Fruit fly (Drosophila melanogaster) whole organism, embryonic: Measurements from ENCODE around the gene Mf.
A peak's percentile ranks its signal among the peaks of the same experiment; 100 is the strongest.

ENCODE experiments used
- Adf1 ChIP-seq: fragments of 200-800 bp; sonication (Bioruptor generic); IDR thresholded peaks from 2 replicates; pipeline ENCODE4 v1.3.6; 2022; ENCODE audit warnings: missing biosample characterization, missing genetic modification characterization
- CG10321 ChIP-seq: fragments of 200-800 bp; sonication (Bioruptor generic); IDR thresholded peaks from 2 replicates; pipeline ENCODE4 v1.3.6; 2022; ENCODE audit warnings: missing biosample characterization, missing genetic modification characterization
- CG10543 ChIP-seq: fragments of 200-800 bp; sonication (Bioruptor generic); optimal IDR thresholded peaks from 3 replicates; lab custom pipeline; 2017; ENCODE audit warnings: missing biosample characterization, mild to moderate bottlenecking, missing genetic modification characterization, moderate library complexity
- CG12769 ChIP-seq: fragments of 200-800 bp; sonication (Bioruptor generic); optimal IDR thresholded peaks from 2 replicates; lab custom pipeline; 2019; ENCODE audit warnings: missing biosample characterization, mild to moderate bottlenecking, missing genetic modification characterization, moderate library complexity
- CG13894 ChIP-seq: fragments of 200-800 bp; sonication (Bioruptor generic); optimal IDR thresholded peaks from 3 replicates; lab custom pipeline; 2018; ENCODE audit warnings: missing biosample characterization, mild to moderate bottlenecking, missing genetic modification characterization, moderate library complexity
- CG15269 ChIP-seq: fragments of 200-800 bp; sonication (Bioruptor generic); optimal IDR thresholded peaks from 2 replicates; lab custom pipeline; 2018; ENCODE audit warnings: missing biosample characterization, mild to moderate bottlenecking, missing genetic modification characterization, moderate library complexity
- CG1529 ChIP-seq: fragments of 200-800 bp; sonication (Bioruptor generic); optimal IDR thresholded peaks from 3 replicates; lab custom pipeline; 2018; ENCODE audit warnings: missing biosample characterization, missing genetic modification characterization
- CG15696 ChIP-seq: fragments of 200-800 bp; sonication (Bioruptor generic); optimal IDR thresholded peaks from 2 replicates; lab custom pipeline; 2019; ENCODE audit warnings: missing biosample characterization, mild to moderate bottlenecking, missing genetic modification characterization, moderate library complexity
- CG1647 ChIP-seq: fragments of 200-800 bp; sonication (Bioruptor generic); optimal IDR thresholded peaks from 3 replicates; lab custom pipeline; 2016; ENCODE audit warnings: missing biosample characterization, missing genetic modification characterization
- CG2199 ChIP-seq: fragments of 200-800 bp; sonication (Bioruptor generic); IDR thresholded peaks from 3 replicates; pipeline ENCODE4 v1.3.6; 2022; ENCODE audit warnings: missing biosample characterization, missing genetic modification characterization
- CG6654 ChIP-seq: fragments of 200-800 bp; sonication (Bioruptor generic); optimal IDR thresholded peaks from 2 replicates; lab custom pipeline; 2017; ENCODE audit warnings: missing biosample characterization, mild to moderate bottlenecking, missing genetic modification characterization
- CG6813 ChIP-seq: fragments of 200-800 bp; sonication (Bioruptor generic); optimal IDR thresholded peaks from 2 replicates; lab custom pipeline; 2017; ENCODE audit warnings: missing biosample characterization, missing genetic modification characterization, mild to moderate bottlenecking, moderate library complexity, missing genetic modification reagents
- CG8281 ChIP-seq: fragments of 200-800 bp; sonication (Bioruptor generic); optimal IDR thresholded peaks from 2 replicates; lab custom pipeline; 2018; ENCODE audit warnings: missing biosample characterization, mild to moderate bottlenecking, missing genetic modification characterization, moderate library complexity
- Deaf1 ChIP-seq: fragments of 200-800 bp; optimal IDR thresholded peaks from 3 replicates; lab custom pipeline; 2019; ENCODE audit warnings: missing biosample characterization, mild to moderate bottlenecking, missing genetic modification characterization, moderate library complexity
- Ets65A ChIP-seq: fragments of 200-800 bp; sonication (Bioruptor generic); peaks from one replicate; lab custom pipeline; 2016; ENCODE audit warnings: missing biosample characterization, missing genetic modification characterization
- Gsc ChIP-seq: fragments of 200-800 bp; sonication (Bioruptor generic); IDR thresholded peaks from 2 replicates; pipeline ENCODE4 v1.3.6; 2022; ENCODE audit warnings: missing biosample characterization, missing genetic modification characterization
- HmgZ ChIP-seq: fragments of 200-800 bp; sonication (Bioruptor generic); optimal IDR thresholded peaks from 2 replicates; lab custom pipeline; 2018; ENCODE audit warnings: missing biosample characterization, mild to moderate bottlenecking, missing genetic modification characterization
- Hr78 ChIP-seq, 2 experiments: fragments of 200-800 bp in 1 of 2; fragments of >200 bp in 1 of 2; sonication (Bioruptor generic) in 1 of 2; optimal IDR thresholded peaks; 2 replicates each; lab custom pipeline; 2017 to 2019; ENCODE audit warnings: missing biosample characterization in 2 of 2, missing genetic modification characterization in 2 of 2, mild to moderate bottlenecking in 1 of 2, moderate library complexity in 1 of 2
- Jarid2 ChIP-seq: fragments of 200-800 bp; sonication (Bioruptor generic); optimal IDR thresholded peaks from 3 replicates; lab custom pipeline; 2017; ENCODE audit warnings: mild to moderate bottlenecking, missing biosample characterization, missing genetic modification reagents, missing genetic modification characterization
- MESR4 ChIP-seq: fragments of 200-800 bp; sonication (Bioruptor generic); optimal IDR thresholded peaks from 2 replicates; lab custom pipeline; 2018; ENCODE audit warnings: missing biosample characterization, mild to moderate bottlenecking, missing genetic modification characterization, moderate library complexity
- Mrtf ChIP-seq: fragments of 200-800 bp; sonication (Bioruptor generic); IDR thresholded peaks from 3 replicates; pipeline ENCODE4 v1.3.6; 2022; ENCODE audit warnings: missing biosample characterization, missing genetic modification characterization
- NC2α ChIP-seq: fragments of 200-800 bp; sonication (Bioruptor generic); optimal IDR thresholded peaks from 2 replicates; lab custom pipeline; 2016; ENCODE audit warnings: missing biosample characterization, missing genetic modification characterization
- Stat92E ChIP-seq, 3 experiments: fragments of >200 bp in 2 of 3; fragments of 200-800 bp in 1 of 3; sonication (Bioruptor generic) in 1 of 3; optimal IDR thresholded peaks; 2 replicates each; lab custom pipeline; 2017 to 2019; ENCODE audit warnings: missing biosample characterization in 3 of 3, missing genetic modification characterization in 3 of 3, mild to moderate bottlenecking in 1 of 3, moderate library complexity in 1 of 3
- bowl ChIP-seq: fragments of 200-800 bp; sonication (Bioruptor generic); IDR thresholded peaks from 2 replicates; pipeline ENCODE4 v1.3.6; 2022; ENCODE audit warnings: missing biosample characterization, missing genetic modification characterization
- br ChIP-seq: fragments of >200 bp; optimal IDR thresholded peaks from 2 replicates; lab custom pipeline; 2017
- btn ChIP-seq: fragments of 200-800 bp; sonication (Bioruptor generic); optimal IDR thresholded peaks from 2 replicates; lab custom pipeline; 2016; ENCODE audit warnings: missing biosample characterization, missing genetic modification characterization
- corto ChIP-seq: fragments of 200-800 bp; sonication (Bioruptor generic); optimal IDR thresholded peaks from 2 replicates; lab custom pipeline; 2016; ENCODE audit warnings: missing biosample characterization, mild to moderate bottlenecking, missing genetic modification characterization, moderate library complexity
- crol ChIP-seq: fragments of 200-800 bp; sonication (Bioruptor generic); IDR thresholded peaks from 2 replicates; pipeline ENCODE4 v1.3.6; 2022; ENCODE audit warnings: missing biosample characterization, missing genetic modification characterization
- cwo ChIP-seq: fragments of 200-800 bp; sonication (Bioruptor generic); optimal IDR thresholded peaks from 3 replicates; lab custom pipeline; 2017; ENCODE audit warnings: missing biosample characterization, missing genetic modification characterization, mild to moderate bottlenecking, moderate library complexity, missing genetic modification reagents
- danr ChIP-seq: fragments of 200-800 bp; sonication (Bioruptor generic); IDR thresholded peaks from 2 replicates; pipeline ENCODE4 v1.3.6; 2022; ENCODE audit warnings: missing biosample characterization, missing genetic modification characterization
- disco-r ChIP-seq: fragments of 200-800 bp; sonication (Bioruptor generic); optimal IDR thresholded peaks from 2 replicates; lab custom pipeline; 2016; ENCODE audit warnings: missing biosample characterization, missing genetic modification characterization
- eve ChIP-seq, 2 experiments: fragments of >200 bp; optimal IDR thresholded peaks; 2 replicates each; lab custom pipeline; 2017; ENCODE audit warnings: missing biosample characterization in 2 of 2, missing genetic modification characterization in 2 of 2
- gce ChIP-seq: fragments of 200-800 bp; sonication (Bioruptor generic); IDR thresholded peaks from 3 replicates; pipeline ENCODE4 v1.3.6; 2022; ENCODE audit warnings: missing biosample characterization, missing genetic modification characterization
- gro ChIP-seq: fragments of 200-800 bp; sonication (Bioruptor generic); optimal IDR thresholded peaks from 2 replicates; lab custom pipeline; 2016; ENCODE audit warnings: missing biosample characterization, missing genetic modification characterization
- hkb ChIP-seq, 2 experiments: fragments of 200-800 bp in 1 of 2; fragments of >200 bp in 1 of 2; sonication (Bioruptor generic) in 1 of 2; IDR thresholded peaks in 1 of 2; optimal IDR thresholded peaks in 1 of 2; 2 replicates each; pipeline versions ENCODE4 v1.3.6 to Lab custom; 2017 to 2022; ENCODE audit warnings: missing biosample characterization in 1 of 2, missing genetic modification characterization in 1 of 2
- onecut ChIP-seq: fragments of 200-800 bp; sonication (Bioruptor generic); IDR thresholded peaks from 2 replicates; pipeline ENCODE4 v1.3.6; 2022; ENCODE audit warnings: missing biosample characterization, missing genetic modification characterization
- pho ChIP-seq: fragments of 200-800 bp; sonication (Bioruptor generic); optimal IDR thresholded peaks from 2 replicates; lab custom pipeline; 2016; ENCODE audit warnings: missing biosample characterization, missing genetic modification characterization
- psq ChIP-seq: fragments of 200-800 bp; sonication (Bioruptor generic); optimal IDR thresholded peaks from 2 replicates; lab custom pipeline; 2017; ENCODE audit warnings: missing biosample characterization, missing genetic modification characterization
- pum ChIP-seq: fragments of 200-800 bp; sonication (Bioruptor generic); optimal IDR thresholded peaks from 2 replicates; lab custom pipeline; 2016; ENCODE audit warnings: missing biosample characterization, missing genetic modification characterization
- ranshi ChIP-seq: fragments of 200-800 bp; sonication (Bioruptor generic); IDR thresholded peaks from 2 replicates; pipeline ENCODE4 v1.3.6; 2022; ENCODE audit warnings: missing biosample characterization, missing genetic modification characterization
- run ChIP-seq: fragments of 200-800 bp; sonication (Bioruptor generic); optimal IDR thresholded peaks from 3 replicates; lab custom pipeline; 2018; ENCODE audit warnings: missing biosample characterization, mild to moderate bottlenecking, missing genetic modification characterization
- sd ChIP-seq: fragments of 200-800 bp; sonication (Bioruptor generic); optimal IDR thresholded peaks from 3 replicates; lab custom pipeline; 2018; ENCODE audit warnings: missing biosample characterization, mild to moderate bottlenecking, missing genetic modification characterization, moderate library complexity
- sens ChIP-seq: fragments of 200-800 bp; sonication (Bioruptor generic); peaks from one replicate; lab custom pipeline; 2016; ENCODE audit warnings: missing biosample characterization, missing genetic modification characterization
- sr ChIP-seq: fragments of 200-800 bp; sonication (Bioruptor generic); IDR thresholded peaks from 3 replicates; pipeline ENCODE4 v1.3.6; 2022; ENCODE audit warnings: missing biosample characterization, missing genetic modification characterization
- z ChIP-seq: fragments of 200-800 bp; sonication (Bioruptor generic); IDR thresholded peaks from 3 replicates; pipeline ENCODE4 v1.3.6; 2022; ENCODE audit warnings: missing biosample characterization, missing genetic modification characterization

The Mf gene

DNA sequence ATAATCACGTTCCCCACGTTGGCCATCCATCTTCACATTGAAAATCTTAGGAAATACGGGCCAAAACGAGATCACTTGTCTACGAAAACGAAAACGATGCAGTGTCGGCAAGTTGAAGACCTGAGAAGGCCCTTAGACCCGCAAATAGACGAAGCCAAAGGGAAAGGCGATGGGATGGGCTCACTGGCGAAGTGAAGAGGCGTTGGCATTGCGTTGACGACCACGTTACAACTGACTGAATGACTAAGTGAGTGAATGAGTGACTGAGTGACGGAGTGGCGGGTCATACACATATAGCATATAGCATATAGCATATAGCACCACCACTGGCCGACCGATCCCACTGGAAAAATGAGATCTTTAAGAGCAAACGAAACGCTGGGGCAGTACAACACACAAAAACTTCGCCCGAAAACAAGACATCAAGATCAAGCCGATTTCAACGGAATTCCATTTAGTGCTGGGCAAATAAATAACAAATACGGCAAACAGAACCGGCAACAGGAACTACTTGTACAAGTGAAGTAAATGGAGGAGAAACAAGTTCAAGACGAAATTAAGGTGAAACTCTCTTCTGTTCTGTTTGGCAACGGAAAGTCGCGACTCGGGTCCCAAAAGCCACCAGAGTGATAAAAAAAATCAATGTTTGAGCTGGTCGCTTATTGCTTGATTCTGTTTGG, 58.1 kb downstream of the Mf start:
- TF ChIP-seq gro (GFP tag; lab: Kevin White, UChicago) (no peak), Hr78 (GFP tag; optimal IDR thresholded peaks at IDR 0.05; lab: Kevin White, UChicago) (peak in 1 of 2 experiments; percentile 49), Ets65A (GFP tag; lab: Kevin White, UChicago) (peak; percentile 10), CG6813 (GFP tag; lab: Kevin White, UChicago) (no peak), disco-r (no peak), corto (GFP tag; lab: Kevin White, UChicago) (no peak), sr (peak; percentile 95), CG8281 (peak; percentile 99), Stat92E (GFP tag; optimal IDR thresholded peaks at IDR 0.05; lab: Kevin White, UChicago) (peak in 1 of 3 experiments; percentile 83), CG15696 (tag; lab: Kevin White, UChicago) (peak; percentile 5), CG12769 (peak; percentile 92), NC2α (GFP tag; lab: Kevin White, UChicago) (no peak), sd (tag; lab: Kevin White, UChicago) (peak; percentile 11), Deaf1 (peak; percentile 18), CG13894 (tag; lab: Kevin White, UChicago) (peak; percentile 90), CG10321 (GFP tag; lab: Robert Waterston, UW) (0 out of 2 replicates have a peak, but pooled peaks have one; percentile 18), hkb (optimal IDR thresholded peaks at IDR 0.05; lab: Kevin White, UChicago) (no peak), hkb (GFP tag; IDR thresholded peaks at IDR 0.05; lab: Robert Waterston, UW) (0 out of 2 replicates have a peak, but pooled peaks have one; percentile 12), CG10543 (GFP tag; lab: Kevin White, UChicago) (peak; percentile 22), gce (GFP tag; lab: Robert Waterston, UW) (0 out of 3 replicates have a peak, but pooled peaks have one; percentile 5), CG15269 (tag; lab: Kevin White, UChicago) (peak; percentile 15), br (lab: Kevin White, UChicago) (no peak), crol (GFP tag; lab: Robert Waterston, UW) (peak; percentile 27; the same call in 1 of the 2 replicates)
- TF ChIP-seq, all 482 proteins: peak for 16

DNA sequence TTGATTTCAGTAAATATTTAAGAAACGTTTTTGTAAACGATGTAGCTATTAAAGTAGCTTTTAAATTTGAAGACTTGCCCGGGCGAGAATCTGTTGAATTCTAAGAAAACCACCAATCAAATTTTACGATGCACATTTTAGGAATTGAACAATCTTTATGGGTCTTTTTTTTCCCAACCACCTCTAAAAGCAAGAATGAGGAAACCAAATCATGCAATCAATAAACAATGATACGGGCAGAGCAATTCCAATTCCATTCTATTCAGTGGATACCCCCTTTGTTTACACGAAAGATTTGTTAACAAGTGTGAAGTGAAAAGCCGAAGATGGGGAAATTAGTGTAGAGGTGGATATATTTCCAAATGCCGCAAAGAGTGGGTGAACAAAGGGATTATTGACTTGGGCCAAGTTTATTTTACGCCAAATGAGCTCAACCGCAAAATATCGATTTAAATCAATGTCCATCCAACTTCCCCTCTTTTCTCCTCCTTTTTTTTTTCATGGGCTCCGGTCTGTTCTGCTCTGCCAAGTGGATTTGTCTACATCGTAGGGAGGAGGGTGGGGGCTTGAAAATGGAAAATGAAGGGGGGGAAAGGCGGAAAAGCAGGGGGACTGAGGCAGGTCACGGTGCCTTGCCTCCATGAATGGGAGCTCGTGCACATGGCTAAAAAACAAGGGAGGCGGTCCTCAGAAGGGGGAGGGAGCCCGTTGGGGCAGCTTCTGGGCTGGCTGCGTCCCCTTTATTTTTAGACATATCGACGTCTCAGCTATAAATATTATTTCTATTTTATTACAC, 59.5 kb downstream of the Mf start:
- TF ChIP-seq Hr78 (GFP tag; optimal IDR thresholded peaks at IDR 0.05; lab: Kevin White, UChicago) (peak in 1 of 2 experiments; percentile 38), cwo (GFP tag; lab: Kevin White, UChicago) (peak; percentile 30), danr (GFP tag; lab: Robert Waterston, UW) (no peak), CG6654 (no peak), Mrtf (0 out of 3 replicates have a peak, but pooled peaks have one; percentile 15), psq (GFP tag; lab: Kevin White, UChicago) (no peak), eve (GFP tag; optimal IDR thresholded peaks at IDR 0.05; lab: Kevin White, UChicago) (peak in 1 of 2 experiments; percentile 56), onecut (GFP tag; lab: Robert Waterston, UW) (0 out of 2 replicates have a peak, but pooled peaks have one; percentile 26), MESR4 (GFP tag; lab: Kevin White, UChicago) (no peak), bowl (no peak), run (tag; lab: Kevin White, UChicago) (peak; percentile 59), Ets65A (GFP tag; lab: Kevin White, UChicago) (no peak), CG2199 (GFP tag; lab: Robert Waterston, UW) (0 out of 3 replicates have a peak, but pooled peaks have one; percentile 47), CG1529 (GFP tag; lab: Kevin White, UChicago) (no peak), ranshi (0 out of 2 replicates have a peak, but pooled peaks have one; percentile 8), CG12769 (peak; percentile 10), Jarid2 (GFP tag; lab: Kevin White, UChicago) (no peak), Adf1 (peak; percentile 15; the same call in 1 of the 2 replicates), sd (tag; lab: Kevin White, UChicago) (peak; percentile 38), z (GFP tag; lab: Robert Waterston, UW) (0 out of 3 replicates have a peak, but pooled peaks have one; percentile 25), crol (GFP tag; lab: Robert Waterston, UW) (peak; percentile 94), sens (peak; percentile 56), pum (GFP tag; lab: Kevin White, UChicago) (no peak), CG1647 (GFP tag; lab: Kevin White, UChicago) (no peak), btn (GFP tag; lab: Kevin White, UChicago) (no peak), Gsc (no peak), pho (GFP tag; lab: Kevin White, UChicago) (no peak), HmgZ (tag; lab: Kevin White, UChicago) (no peak), Stat92E (GFP tag; optimal IDR thresholded peaks at IDR 0.05; lab: Kevin White, UChicago) (peak in 1 of 3 experiments; percentile 19)
